Worm (Caenorhabditis elegans): ENCODE data around the gene nlp-53.

ce11 chrX:13654276-13654675 is 35.6 kb downstream of the nlp-53 start:
- TF ChIP-seq nhr-237 (tag; optimal IDR thresholded peaks at IDR 0.05) (no peak), unc-62 (GFP tag; optimal IDR thresholded peaks at IDR 0.05) (no peak), nhr-11 (tag; optimal IDR thresholded peaks at IDR 0.05) (no peak), aly-2 (tag; optimal IDR thresholded peaks at IDR 0.05) (no peak)

Measured in whole organism, L3 larva.